Worm (Caenorhabditis elegans) whole organism, late embryonic: Measurements from ENCODE around the gene T05A8.11.

Experiments used
- C08G9.2 ChIP-seq: sonication (generic microtip); optimal IDR thresholded peaks from 2 replicates; lab custom pipeline; 2016; ENCODE audit warnings: mild to moderate bottlenecking, missing genetic modification characterization, moderate library complexity, missing compliant biosample characterization
- F13H6.1 ChIP-seq: sonication (generic microtip); optimal IDR thresholded peaks from 2 replicates; lab custom pipeline; 2016; ENCODE audit warnings: missing genetic modification characterization, missing compliant biosample characterization
- T23F11.4 ChIP-seq: fragments of 200-800 bp; sonication (Bioruptor generic); optimal IDR thresholded peaks from 2 replicates; lab custom pipeline; 2018; ENCODE audit warnings: mild to moderate bottlenecking, missing genetic modification characterization, missing compliant biosample characterization
- Y22D7AL.16 ChIP-seq: sonication (generic microtip); optimal IDR thresholded peaks from 2 replicates; lab custom pipeline; 2016; ENCODE audit warnings: missing genetic modification characterization, missing compliant biosample characterization
- ahr-1 ChIP-seq: sonication (generic microtip); optimal IDR thresholded peaks from 2 replicates; lab custom pipeline; 2016; ENCODE audit warnings: missing genetic modification characterization, missing compliant biosample characterization
- ceh-14 ChIP-seq: sonication (generic microtip); optimal IDR thresholded peaks from 2 replicates; lab custom pipeline; 2016; ENCODE audit warnings: missing genotype, missing genetic modification characterization, missing compliant biosample characterization
- ceh-18 ChIP-seq: sonication (generic microtip); optimal IDR thresholded peaks from 2 replicates; lab custom pipeline; 2016; ENCODE audit warnings: missing genetic modification characterization, missing compliant biosample characterization
- ceh-19 ChIP-seq: fragments of 200-800 bp; sonication (Bioruptor generic); optimal IDR thresholded peaks from 2 replicates; lab custom pipeline; 2018; ENCODE audit warnings: mild to moderate bottlenecking, missing genetic modification characterization, missing compliant biosample characterization
- ceh-22 ChIP-seq: sonication (generic microtip); optimal IDR thresholded peaks from 2 replicates; lab custom pipeline; 2017; ENCODE audit warnings: missing biosample characterization, missing genetic modification characterization
- ceh-24 ChIP-seq: sonication (generic microtip); optimal IDR thresholded peaks from 2 replicates; lab custom pipeline; 2016; ENCODE audit warnings: mild to moderate bottlenecking, missing genetic modification characterization, missing compliant biosample characterization
- ceh-31 ChIP-seq: sonication (generic microtip); optimal IDR thresholded peaks from 2 replicates; lab custom pipeline; 2016; ENCODE audit warnings: missing genetic modification characterization, missing compliant biosample characterization
- ceh-34 ChIP-seq: sonication (generic microtip); optimal IDR thresholded peaks from 2 replicates; lab custom pipeline; 2016; ENCODE audit warnings: mild to moderate bottlenecking, missing genetic modification characterization, missing compliant biosample characterization
- ceh-48 ChIP-seq: sonication (generic microtip); optimal IDR thresholded peaks from 2 replicates; lab custom pipeline; 2016; ENCODE audit warnings: missing genetic modification characterization, inconsistent platforms, missing compliant biosample characterization
- ceh-6 ChIP-seq: fragments of 200-800 bp; sonication (Bioruptor generic); optimal IDR thresholded peaks from 2 replicates; lab custom pipeline; 2018; ENCODE audit warnings: mild to moderate bottlenecking, missing genetic modification characterization, missing compliant biosample characterization
- ceh-9 ChIP-seq: sonication (generic microtip); optimal IDR thresholded peaks from 2 replicates; lab custom pipeline; 2016; ENCODE audit warnings: mild to moderate bottlenecking, missing genetic modification characterization, inconsistent platforms, missing compliant biosample characterization
- che-1 ChIP-seq: sonication (generic microtip); optimal IDR thresholded peaks from 2 replicates; lab custom pipeline; 2016; ENCODE audit warnings: mild to moderate bottlenecking, missing genetic modification characterization, missing compliant biosample characterization
- dmd-4 ChIP-seq: sonication (generic microtip); optimal IDR thresholded peaks from 2 replicates; lab custom pipeline; 2016; ENCODE audit warnings: borderline replicate concordance, missing genetic modification characterization, missing compliant biosample characterization
- elt-2 ChIP-seq: sonication (generic microtip); optimal IDR thresholded peaks from 2 replicates; lab custom pipeline; 2016; ENCODE audit warnings: missing genetic modification reagents, missing genetic modification characterization, missing compliant biosample characterization
- ets-4 ChIP-seq: sonication (generic microtip); optimal IDR thresholded peaks from 2 replicates; lab custom pipeline; 2016; ENCODE audit warnings: missing genetic modification characterization, missing compliant biosample characterization
- fax-1 ChIP-seq: sonication (generic microtip); optimal IDR thresholded peaks from 2 replicates; lab custom pipeline; 2016; ENCODE audit warnings: missing genotype, missing genetic modification characterization, missing compliant biosample characterization
- hlh-15 ChIP-seq: sonication (generic microtip); optimal IDR thresholded peaks from 2 replicates; lab custom pipeline; 2016; ENCODE audit warnings: missing genetic modification characterization, missing compliant biosample characterization
- hlh-6 ChIP-seq: sonication (generic microtip); optimal IDR thresholded peaks from 2 replicates; lab custom pipeline; 2016; ENCODE audit warnings: missing genotype, missing genetic modification characterization, missing compliant biosample characterization
- lim-6 ChIP-seq: sonication (generic microtip); optimal IDR thresholded peaks from 2 replicates; lab custom pipeline; 2016; ENCODE audit warnings: missing genetic modification characterization, missing compliant biosample characterization
- madf-2 ChIP-seq: sonication (generic microtip); optimal IDR thresholded peaks from 2 replicates; lab custom pipeline; 2017; ENCODE audit warnings: missing genetic modification characterization, missing compliant biosample characterization
- nhr-11 ChIP-seq: fragments of 150-350 bp; optimal IDR thresholded peaks from 2 replicates; lab custom pipeline; 2014; ENCODE audit warnings: missing biosample characterization, missing genetic modification characterization
- nhr-232 ChIP-seq: sonication (generic microtip); optimal IDR thresholded peaks from 2 replicates; lab custom pipeline; 2016; ENCODE audit warnings: missing genetic modification characterization, missing compliant biosample characterization
- pag-3 ChIP-seq: sonication (generic microtip); optimal IDR thresholded peaks from 2 replicates; lab custom pipeline; 2016; ENCODE audit warnings: missing compliant biosample characterization, missing genetic modification characterization, borderline replicate concordance
- pha-2 ChIP-seq: sonication (generic microtip); optimal IDR thresholded peaks from 2 replicates; lab custom pipeline; 2017; ENCODE audit warnings: mild to moderate bottlenecking, missing genetic modification characterization, missing compliant biosample characterization
- pros-1 ChIP-seq: fragments of 150-350 bp; optimal IDR thresholded peaks from 2 replicates; lab custom pipeline; 2014; ENCODE audit warnings: missing biosample characterization, missing genetic modification reagents, missing genetic modification characterization
- ref-2 ChIP-seq: sonication (generic microtip); optimal IDR thresholded peaks from 2 replicates; lab custom pipeline; 2016; ENCODE audit warnings: missing genetic modification characterization, missing compliant biosample characterization
- sdc-2 ChIP-seq: sonication (generic microtip); optimal IDR thresholded peaks from 2 replicates; lab custom pipeline; 2016; ENCODE audit warnings: missing genotype, missing genetic modification characterization, missing compliant biosample characterization
- sox-2 ChIP-seq: fragments of 200-800 bp; sonication (Bioruptor generic); IDR thresholded peaks from 2 replicates; pipeline ENCODE4 v1.3.6; 2022; ENCODE audit warnings: missing genetic modification reagents, missing genetic modification characterization, missing compliant biosample characterization
- sox-4 ChIP-seq: sonication (generic microtip); optimal IDR thresholded peaks from 2 replicates; lab custom pipeline; 2017; ENCODE audit warnings: mild to moderate bottlenecking, missing genetic modification characterization, inconsistent platforms, missing compliant biosample characterization
- syd-9 ChIP-seq: sonication (generic microtip); optimal IDR thresholded peaks from 2 replicates; lab custom pipeline; 2016; ENCODE audit warnings: mild to moderate bottlenecking, missing genetic modification characterization, moderate library complexity, missing compliant biosample characterization
- tbx-2 ChIP-seq: sonication (generic microtip); optimal IDR thresholded peaks from 2 replicates; lab custom pipeline; 2016; ENCODE audit warnings: missing genetic modification characterization, missing compliant biosample characterization
- tbx-7 ChIP-seq: sonication (generic microtip); optimal IDR thresholded peaks from 2 replicates; lab custom pipeline; 2016; ENCODE audit warnings: missing genotype, missing genetic modification characterization, missing compliant biosample characterization
- unc-42 ChIP-seq: sonication (generic microtip); optimal IDR thresholded peaks from 2 replicates; lab custom pipeline; 2016; ENCODE audit warnings: missing genotype, missing genetic modification characterization, missing compliant biosample characterization
- zip-5 ChIP-seq: sonication (generic microtip); optimal IDR thresholded peaks from 2 replicates; lab custom pipeline; 2016; ENCODE audit warnings: missing genetic modification characterization, missing compliant biosample characterization

T05A8.11 gene

ce11 chrII:2747956-2748621 lies 22.6 kb upstream of the T05A8.11 start (continued):
- TF ChIP-seq tbx-2 (tag; lab: Kevin White, UChicago) (peak; percentile 53), fax-1 (tag; lab: Kevin White, UChicago) (no peak), ets-4 (tag; lab: Kevin White, UChicago) (no peak), unc-42 (tag; lab: Kevin White, UChicago) (peak; percentile 71), che-1 (tag; lab: Kevin White, UChicago) (no peak), F13H6.1 (tag; lab: Kevin White, UChicago) (no peak), nhr-11 (tag; lab: Kevin White, UChicago) (no peak), ceh-18 (peak; percentile 41), sox-4 (tag; lab: Kevin White, UChicago) (no peak), madf-2 (tag; lab: Kevin White, UChicago) (no peak), ceh-31 (tag; lab: Kevin White, UChicago) (peak; percentile 82), sdc-2 (no peak)

ce11 chrII:2742251-2742650 lies 16.8 kb upstream of the T05A8.11 start, which contains the start of gene T05A8.7:
Gene T05A8.7 (minus strand): TSS chrII:2742351.
- TF ChIP-seq tbx-2 (tag; lab: Kevin White, UChicago) (no peak), elt-2 (no peak), pros-1 (tag; lab: Kevin White, UChicago) (no peak), ceh-24 (tag; lab: Kevin White, UChicago) (no peak), lim-6 (tag; lab: Kevin White, UChicago) (no peak), C08G9.2 (no peak), pag-3 (no peak), F13H6.1 (tag; lab: Kevin White, UChicago) (no peak), sox-2 (GFP tag; lab: Robert Waterston, UW) (no peak), hlh-15 (tag; lab: Kevin White, UChicago) (no peak), ceh-34 (tag; lab: Kevin White, UChicago) (no peak), Y22D7AL.16 (tag; lab: Kevin White, UChicago) (no peak), tbx-7 (tag; lab: Kevin White, UChicago) (no peak), T23F11.4 (GFP tag; lab: Kevin White, UChicago) (no peak), ceh-48 (tag; lab: Kevin White, UChicago) (no peak)

ce11 chrII:2741405-2741804 lies 15.9 kb upstream of the T05A8.11 start:
- no peak for TF ChIP-seq hlh-15 (tag; lab: Kevin White, UChicago)

- TF ChIP-seq pha-2 (tag; lab: Kevin White, UChicago) = no peak
- no peak for TF ChIP-seq ceh-6 (GFP tag; lab: Kevin White, UChicago)
- TF ChIP-seq sdc-2 = no peak
- no peak for TF ChIP-seq ceh-14 (tag; lab: Kevin White, UChicago)
- no peak for TF ChIP-seq T23F11.4 (GFP tag; lab: Kevin White, UChicago)
- no peak for TF ChIP-seq nhr-232
- TF ChIP-seq zip-5 (tag; lab: Kevin White, UChicago) = no peak
- TF ChIP-seq ceh-22 = no peak
- TF ChIP-seq syd-9 = no peak
- no peak for TF ChIP-seq ceh-19
- no peak for TF ChIP-seq ahr-1
- no peak for TF ChIP-seq ceh-9 (tag; lab: Kevin White, UChicago)
- TF ChIP-seq, all 69 proteins: peak for 0
Measured at ce11 chrII:2739619-2740018, 14.2 kb upstream of the T05A8.11 start, which contains the start of gene T05A8.6. Gene T05A8.6 (minus strand): TSS chrII:2739719.

- TF ChIP-seq sdc-2 = no peak
- peak; percentile 37 for TF ChIP-seq hlh-6 (tag; lab: Kevin White, UChicago)
- TF ChIP-seq dmd-4 (tag; lab: Kevin White, UChicago) = peak; percentile 9
- TF ChIP-seq ref-2 (tag; lab: Kevin White, UChicago) = peak; percentile 4
Measured at ce11 chrII:2736938-2737337, 11.5 kb upstream of the T05A8.11 start.
